Fruit fly (Drosophila melanogaster) Kc167 (cell line): Measurements from ENCODE around the gene CG1024.

Experiments
- Myc ChIP-seq: fragments of >200 bp; optimal IDR thresholded peaks from 2 replicates; lab custom pipeline; 2017; ENCODE audit warnings: missing external identifiers
- Sin3A ChIP-seq: fragments of >200 bp; optimal IDR thresholded peaks from 2 replicates; lab custom pipeline; 2018; ENCODE audit warnings: missing external identifiers
- h ChIP-seq: fragments of >200 bp; optimal IDR thresholded peaks from 3 replicates; lab custom pipeline; 2018; ENCODE audit warnings: missing external identifiers
- insv ChIP-seq: fragments of >200 bp; optimal IDR thresholded peaks from 3 replicates; lab custom pipeline; 2018; ENCODE audit warnings: missing external identifiers
- psq ChIP-seq: fragments of >200 bp; optimal IDR thresholded peaks from 2 replicates; lab custom pipeline; 2017; ENCODE audit warnings: missing external identifiers
- ttk ChIP-seq: sonication (Bioruptor generic); optimal IDR thresholded peaks from 2 replicates; lab custom pipeline; 2017; ENCODE audit warnings: missing external identifiers

The CG1024 gene

dm6 chr3R:6343396-6344239 is 36.5 kb downstream of the CG1024 start, which contains the start of gene CG17919:
Gene CG17919, plus strand, starts transcription at chr3R:6344029.
- no peak for TF ChIP-seq ttk (lab: Kevin White, UChicago)
- no peak for TF ChIP-seq psq (lab: Kevin White, UChicago)
- TF ChIP-seq insv, result no peak
- TF ChIP-seq Sin3A (lab: Kevin White, UChicago), result no peak
- TF ChIP-seq Myc (lab: Kevin White, UChicago), result no peak
- no peak for TF ChIP-seq h

DNA sequence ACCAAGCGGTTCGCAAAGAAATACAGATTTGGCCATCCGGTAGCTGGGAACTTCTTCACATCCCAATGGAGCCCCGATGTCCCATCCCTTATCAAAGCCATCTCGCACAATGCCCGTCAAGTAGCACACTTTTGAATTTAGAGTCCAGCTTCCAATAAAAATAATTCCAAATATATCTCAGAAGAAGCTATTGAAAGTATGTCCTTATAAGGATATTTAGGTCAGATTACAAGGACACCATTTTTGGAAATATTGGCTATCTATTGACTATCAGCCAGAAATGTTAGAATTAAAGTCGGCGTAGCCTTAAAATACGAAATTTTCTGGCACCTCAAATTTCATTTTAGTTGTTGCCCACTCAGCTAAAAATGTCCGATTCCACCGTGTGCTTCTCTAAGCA is 37.4 kb downstream of the CG1024 start, which contains the start of gene CG10298:
CG10298 (plus strand) TSS at position 301 of the 400 bp plus-strand sequence.
- TF ChIP-seq h, result no peak
- no peak for TF ChIP-seq psq (lab: Kevin White, UChicago)
- TF ChIP-seq insv, result no peak
- TF ChIP-seq ttk (lab: Kevin White, UChicago), result no peak
- no peak for TF ChIP-seq Myc (lab: Kevin White, UChicago)
- TF ChIP-seq Sin3A (lab: Kevin White, UChicago), result no peak

DNA sequence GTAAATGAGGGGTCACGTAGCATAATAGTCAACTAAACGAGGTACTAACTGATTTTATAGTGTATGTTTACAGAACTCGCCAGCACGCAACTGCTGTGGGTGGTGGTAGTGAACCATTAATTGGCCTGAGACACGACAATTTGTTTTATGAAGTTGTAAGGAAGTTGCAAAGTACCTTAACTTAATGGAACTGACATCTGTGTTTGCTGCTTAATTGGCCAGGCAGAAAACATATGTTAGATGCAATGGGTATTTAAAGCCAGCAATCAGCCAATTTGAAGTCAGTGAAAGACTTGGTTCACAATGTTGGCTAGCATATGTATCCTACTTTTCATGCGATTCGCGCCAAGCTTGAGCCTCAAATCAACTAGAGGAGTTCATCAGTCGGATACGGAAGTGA is 38.5 kb downstream of the CG1024 start, which contains the start of gene CG17917:
CG17917 (plus strand) TSS at position 301 of the 400 bp plus-strand sequence.
- TF ChIP-seq Sin3A (lab: Kevin White, UChicago), result no peak
- no peak for TF ChIP-seq h
- TF ChIP-seq insv, result no peak
- TF ChIP-seq ttk (lab: Kevin White, UChicago), result no peak
- no peak for TF ChIP-seq psq (lab: Kevin White, UChicago)
- no peak for TF ChIP-seq Myc (lab: Kevin White, UChicago)

- no peak for TF ChIP-seq ttk (lab: Kevin White, UChicago)
- TF ChIP-seq h, result no peak
- TF ChIP-seq Sin3A (lab: Kevin White, UChicago), result no peak
- no peak for TF ChIP-seq psq (lab: Kevin White, UChicago)
- TF ChIP-seq insv, result no peak
- no peak for TF ChIP-seq Myc (lab: Kevin White, UChicago)
Observed at dm6 chr3R:6339795-6340194, 40.3 kb downstream of the CG1024 start, which contains the start of gene Osi20. Gene Osi20, plus strand, starts transcription at chr3R:6340095.

DNA sequence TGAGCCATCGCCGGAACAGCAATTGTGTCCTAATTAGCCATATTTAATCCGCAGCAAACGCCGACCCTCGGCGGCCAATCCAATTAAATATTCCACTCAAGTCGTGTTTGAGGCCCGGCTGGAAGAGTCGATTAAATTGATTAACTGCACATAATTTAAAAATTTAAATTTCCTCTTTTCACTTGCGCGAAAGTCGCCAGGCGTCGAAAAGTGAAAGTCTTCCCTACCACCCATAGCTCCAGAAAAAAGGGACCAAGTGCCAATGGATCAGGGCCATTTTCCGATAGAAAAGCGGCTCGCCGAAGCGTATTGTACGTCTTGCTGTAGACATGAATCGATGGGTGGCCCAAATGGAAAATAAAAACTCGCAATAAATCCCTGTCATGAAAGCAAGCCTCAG is 42.7 kb downstream of the CG1024 start:
- TF ChIP-seq Myc (lab: Kevin White, UChicago), result no peak
- no peak for TF ChIP-seq insv
- no peak for TF ChIP-seq Sin3A (lab: Kevin White, UChicago)
- TF ChIP-seq psq (lab: Kevin White, UChicago), result no peak
- TF ChIP-seq h, result no peak

DNA sequence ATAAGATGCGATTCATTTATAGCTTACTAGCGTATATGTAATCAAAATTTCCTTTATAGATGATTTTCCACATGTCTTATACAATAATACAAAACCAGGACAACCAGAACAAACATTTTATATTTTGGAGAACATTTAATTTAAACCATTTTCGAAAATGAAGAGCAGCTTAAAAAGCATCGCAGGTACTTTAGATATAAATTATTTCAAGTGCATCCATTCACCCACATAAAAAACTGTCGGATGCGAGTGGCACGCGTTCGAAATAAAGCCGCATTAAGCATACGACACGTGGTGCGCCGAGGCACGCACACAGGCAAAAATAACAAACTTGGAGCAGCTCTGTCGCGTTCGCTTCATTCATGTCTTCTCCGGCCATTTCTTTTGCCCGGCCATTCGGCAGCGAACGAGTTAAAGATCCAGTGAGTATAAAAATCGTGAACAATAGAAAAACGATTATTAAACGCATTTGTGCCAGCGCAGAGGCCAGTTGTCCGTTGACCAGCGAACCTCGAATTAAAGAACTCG is 45.2 kb downstream of the CG1024 start, which contains the start of gene Osi19:
Osi19 (plus strand) TSS at position 457 of the 528 bp plus-strand sequence.
- TF ChIP-seq Sin3A (lab: Kevin White, UChicago) (no peak), psq (lab: Kevin White, UChicago) (no peak), Myc (lab: Kevin White, UChicago) (no peak), insv (no peak), ttk (lab: Kevin White, UChicago) (no peak), h (no peak)

DNA sequence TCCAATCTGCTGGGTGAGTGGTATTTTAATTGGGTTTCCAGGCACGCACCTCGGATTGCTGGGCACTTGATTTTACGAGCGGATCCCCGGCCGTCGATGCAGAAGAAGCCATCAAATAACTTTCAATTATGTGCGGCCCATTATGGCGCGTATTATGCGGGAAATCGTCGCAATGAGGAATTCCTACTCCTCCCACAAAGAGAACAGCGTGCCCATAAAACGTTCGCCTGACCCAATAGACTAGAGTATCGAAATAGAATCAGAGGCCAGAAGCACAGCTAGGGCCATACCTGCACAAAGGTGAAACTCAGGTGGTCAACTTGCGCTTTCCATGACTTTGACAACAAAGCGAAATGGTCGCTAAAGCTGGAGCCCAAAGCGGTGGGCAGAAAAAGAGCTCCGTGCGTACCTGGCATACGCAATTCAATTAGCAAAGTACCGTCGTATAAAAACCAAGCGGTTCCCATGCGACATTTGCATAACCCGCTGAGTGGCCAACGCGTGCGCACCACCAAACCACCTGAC is 50.3 kb downstream of the CG1024 start, which contains the start of gene Osi18:
Osi18 (plus strand) TSS at position 475 of the 525 bp plus-strand sequence.
- TF ChIP-seq insv, result no peak
- TF ChIP-seq psq (lab: Kevin White, UChicago), result no peak
- no peak for TF ChIP-seq Sin3A (lab: Kevin White, UChicago)
- TF ChIP-seq ttk (lab: Kevin White, UChicago), result no peak
- no peak for TF ChIP-seq h
- no peak for TF ChIP-seq Myc (lab: Kevin White, UChicago)
